Worm (Caenorhabditis elegans) whole organism, young adult: Measurements from ENCODE around the gene srd-32.

Experiments used
- F10E7.11 ChIP-seq: sonication (generic microtip); optimal IDR thresholded peaks from 2 replicates; lab custom pipeline; 2017; ENCODE audit warnings: mild to moderate bottlenecking, missing genetic modification characterization, moderate library complexity, missing compliant biosample characterization
- F33H1.4 ChIP-seq: fragments of 200-800 bp; sonication (Bioruptor generic); IDR thresholded peaks from 2 replicates; pipeline ENCODE4 v1.3.6; 2022; ENCODE audit warnings: missing genetic modification reagents, missing genetic modification characterization, missing compliant biosample characterization
- F49E8.2 ChIP-seq: sonication (generic microtip); optimal IDR thresholded peaks from 3 replicates; lab custom pipeline; 2017; ENCODE audit warnings: missing genetic modification characterization, mild to moderate bottlenecking, missing compliant biosample characterization, antibody characterized with exemption, moderate library complexity; ENCODE audit not compliant: insufficient read depth
- F57A8.1 ChIP-seq: fragments of 200-800 bp; sonication (Bioruptor generic); optimal IDR thresholded peaks from 2 replicates; lab custom pipeline; 2018; ENCODE audit warnings: mild to moderate bottlenecking, missing genetic modification characterization, moderate library complexity, missing compliant biosample characterization
- T07F8.4 ChIP-seq: sonication (generic microtip); optimal IDR thresholded peaks from 2 replicates; lab custom pipeline; 2016; ENCODE audit warnings: mild to moderate bottlenecking, missing genetic modification characterization, moderate library complexity, missing compliant biosample characterization
- Y53F4B.3 ChIP-seq: fragments of 200-800 bp; sonication (Bioruptor generic); IDR thresholded peaks from 2 replicates; pipeline ENCODE4 v1.3.6; 2022; ENCODE audit warnings: missing genetic modification reagents, missing genetic modification characterization, missing compliant biosample characterization
- Y79H2A.3 ChIP-seq: fragments of 200-800 bp; sonication (Bioruptor generic); conservative IDR thresholded peaks from 2 replicates; pipeline ENCODE4 v1.3.6; 2022; ENCODE audit warnings: missing genetic modification reagents, missing genetic modification characterization, missing compliant biosample characterization
- Y95B8A.8 ChIP-seq: fragments of 200-800 bp; sonication (Bioruptor generic); IDR thresholded peaks from 2 replicates; pipeline ENCODE4 v1.3.6; 2022; ENCODE audit warnings: missing genetic modification reagents, missing genetic modification characterization, missing compliant biosample characterization
- akir-1 ChIP-seq: fragments of 200-800 bp; sonication (Bioruptor generic); optimal IDR thresholded peaks from 2 replicates; lab custom pipeline; 2018; ENCODE audit warnings: mild to moderate bottlenecking, missing genetic modification characterization, moderate library complexity, missing compliant biosample characterization
- aptf-3 ChIP-seq: fragments of 200-800 bp; sonication (Bioruptor generic); IDR thresholded peaks from 2 replicates; pipeline ENCODE4 v1.3.6; 2022; ENCODE audit warnings: missing genetic modification characterization, missing compliant biosample characterization
- attf-5 ChIP-seq: fragments of 200-800 bp; sonication (Bioruptor generic); optimal IDR thresholded peaks from 2 replicates; lab custom pipeline; 2018; ENCODE audit warnings: mild to moderate bottlenecking, missing genetic modification characterization, missing compliant biosample characterization
- attf-6 ChIP-seq: fragments of 200-800 bp; sonication (Bioruptor generic); IDR thresholded peaks from 2 replicates; pipeline ENCODE4 v1.3.6; 2022; ENCODE audit warnings: missing genetic modification reagents, missing genetic modification characterization, missing compliant biosample characterization
- bed-1 ChIP-seq: fragments of 200-800 bp; sonication (Bioruptor generic); IDR thresholded peaks from 2 replicates; pipeline ENCODE4 v1.3.6; 2022; ENCODE audit warnings: missing genetic modification reagents, missing genetic modification characterization, missing compliant biosample characterization
- cebp-1 ChIP-seq, 2 experiments: fragments of 200-800 bp in 1 of 2; sonication (Bioruptor generic) in 1 of 2; sonication (generic microtip) in 1 of 2; IDR thresholded peaks in 1 of 2; optimal IDR thresholded peaks in 1 of 2; 2 replicates each; pipeline versions ENCODE4 v1.3.6 to Lab custom; 2017 to 2022; ENCODE audit warnings: missing compliant biosample characterization in 2 of 2, missing genetic modification characterization in 2 of 2, mild to moderate bottlenecking in 1 of 2, missing genetic modification reagents in 1 of 2, moderate library complexity in 1 of 2
- dox-1 ChIP-seq: fragments of 200-800 bp; sonication (Bioruptor generic); IDR thresholded peaks from 2 replicates; pipeline ENCODE4 v1.3.6; 2022; ENCODE audit warnings: missing genetic modification reagents, missing genetic modification characterization, missing compliant biosample characterization
- fkh-3 ChIP-seq: sonication (generic microtip); optimal IDR thresholded peaks from 2 replicates; lab custom pipeline; 2016; ENCODE audit warnings: mild to moderate bottlenecking, missing genetic modification characterization, missing compliant biosample characterization
- hlh-26 ChIP-seq: fragments of 200-800 bp; sonication (Bioruptor generic); conservative IDR thresholded peaks from 2 replicates; pipeline ENCODE4 v1.3.6; 2022; ENCODE audit warnings: missing genetic modification reagents, missing genetic modification characterization, missing compliant biosample characterization
- hmg-1.2 ChIP-seq: fragments of 200-800 bp; sonication (Bioruptor generic); IDR thresholded peaks from 2 replicates; pipeline ENCODE4 v1.3.6; 2022; ENCODE audit warnings: missing genetic modification reagents, missing genetic modification characterization, missing compliant biosample characterization
- hrde-1 ChIP-seq: sonication (generic microtip); optimal IDR thresholded peaks from 2 replicates; lab custom pipeline; 2016; ENCODE audit warnings: missing genetic modification characterization, mild to moderate bottlenecking, missing compliant biosample characterization, moderate library complexity, missing genotype, missing genetic modification reagents, borderline replicate concordance
- lin-54 ChIP-seq: fragments of 200-800 bp; sonication (Bioruptor generic); optimal IDR thresholded peaks from 2 replicates; lab custom pipeline; 2018; ENCODE audit warnings: mild to moderate bottlenecking, missing genetic modification characterization, missing compliant biosample characterization
- lsl-1 ChIP-seq: fragments of 200-800 bp; sonication (Bioruptor generic); optimal IDR thresholded peaks from 2 replicates; lab custom pipeline; 2018; ENCODE audit warnings: mild to moderate bottlenecking, missing genetic modification characterization, moderate library complexity, missing compliant biosample characterization
- lsy-27 ChIP-seq: sonication (generic microtip); optimal IDR thresholded peaks from 2 replicates; lab custom pipeline; 2017; ENCODE audit warnings: missing genetic modification characterization, mild to moderate bottlenecking, missing compliant biosample characterization, antibody characterized with exemption, missing genotype, borderline replicate concordance; ENCODE audit not compliant: insufficient read depth
- madf-8 ChIP-seq: fragments of 200-800 bp; sonication (Bioruptor generic); conservative IDR thresholded peaks from 2 replicates; pipeline ENCODE4 v1.3.6; 2022; ENCODE audit warnings: missing genetic modification reagents, missing genetic modification characterization, missing compliant biosample characterization
- mcd-1 ChIP-seq: fragments of 200-800 bp; sonication (Bioruptor generic); IDR thresholded peaks from 2 replicates; pipeline ENCODE4 v1.3.6; 2022; ENCODE audit warnings: missing genetic modification reagents, missing genetic modification characterization, missing compliant biosample characterization
- nhr-27 ChIP-seq: fragments of 200-800 bp; sonication (Bioruptor generic); optimal IDR thresholded peaks from 2 replicates; lab custom pipeline; 2018; ENCODE audit warnings: mild to moderate bottlenecking, missing genetic modification characterization, moderate library complexity, missing compliant biosample characterization
- nhr-80 ChIP-seq: sonication (generic microtip); optimal IDR thresholded peaks from 2 replicates; lab custom pipeline; 2016; ENCODE audit warnings: missing genetic modification characterization, missing compliant biosample characterization
- pbrm-1 ChIP-seq: fragments of 200-800 bp; sonication (Bioruptor generic); IDR thresholded peaks from 2 replicates; pipeline ENCODE4 v1.3.6; 2022; ENCODE audit warnings: missing genetic modification reagents, missing genetic modification characterization, missing compliant biosample characterization
- pha-4 ChIP-seq: fragments of 150-350 bp; sonication (generic microtip); optimal IDR thresholded peaks from 2 replicates; lab custom pipeline; 2014; ENCODE audit warnings: missing biosample characterization, missing genetic modification reagents, missing genetic modification characterization
- sea-2 ChIP-seq: fragments of 200-800 bp; sonication (Bioruptor generic); IDR thresholded peaks from 2 replicates; pipeline ENCODE4 v1.3.6; 2022; ENCODE audit warnings: missing genetic modification characterization, missing compliant biosample characterization
- snpc-1.3 ChIP-seq: sonication (generic microtip); optimal IDR thresholded peaks from 2 replicates; lab custom pipeline; 2017; ENCODE audit warnings: missing genetic modification characterization, mild to moderate bottlenecking, missing compliant biosample characterization, antibody characterized with exemption, moderate library complexity, missing genotype, missing genetic modification reagents; ENCODE audit not compliant: insufficient read depth
- somi-1 ChIP-seq: fragments of 200-800 bp; sonication (Bioruptor generic); optimal IDR thresholded peaks from 2 replicates; lab custom pipeline; 2018; ENCODE audit warnings: mild to moderate bottlenecking, missing genetic modification characterization, missing compliant biosample characterization
- tbx-9 ChIP-seq: sonication (generic microtip); optimal IDR thresholded peaks from 2 replicates; lab custom pipeline; 2016; ENCODE audit warnings: borderline replicate concordance, missing genetic modification characterization, inconsistent platforms, missing compliant biosample characterization
- ztf-28 ChIP-seq: fragments of 200-800 bp; sonication (Bioruptor generic); IDR thresholded peaks from 2 replicates; pipeline ENCODE4 v1.3.6; 2022; ENCODE audit warnings: missing genetic modification reagents, missing genetic modification characterization, missing compliant biosample characterization

Gene srd-32

ce11 chrV:4881377-4881776 is 15.9 kb downstream of the srd-32 start, which contains the start of gene str-32:
Gene str-32 (minus strand): TSS chrV:4881477.
- no peak for TF ChIP-seq snpc-1.3
- TF ChIP-seq aptf-3 (GFP tag; lab: Robert Waterston, UW), result no peak
- TF ChIP-seq lsl-1 (GFP tag; lab: Kevin White, UChicago), result no peak
- TF ChIP-seq Y95B8A.8, result no peak
- no peak for TF ChIP-seq F33H1.4 (GFP tag; lab: Robert Waterston, UW)
- no peak for TF ChIP-seq lin-54 (GFP tag; lab: Kevin White, UChicago)
- no peak for TF ChIP-seq lsy-27
- no peak for TF ChIP-seq hrde-1
- no peak for TF ChIP-seq T07F8.4 (tag; lab: Kevin White, UChicago)
- no peak for TF ChIP-seq attf-6
- no peak for TF ChIP-seq nhr-27 (tag; lab: Kevin White, UChicago)
- no peak for TF ChIP-seq bed-1 (GFP tag; lab: Robert Waterston, UW)
- TF ChIP-seq pbrm-1 (GFP tag; lab: Robert Waterston, UW), result no peak
- no peak for TF ChIP-seq hmg-1.2 (GFP tag; lab: Robert Waterston, UW)
- TF ChIP-seq mcd-1 (GFP tag; lab: Robert Waterston, UW), result no peak
- no peak for TF ChIP-seq pha-4 (tag; lab: Kevin White, UChicago)
- no peak for TF ChIP-seq dox-1 (GFP tag; lab: Robert Waterston, UW)
- TF ChIP-seq fkh-3 (tag; lab: Kevin White, UChicago), result no peak
- TF ChIP-seq cebp-1 (GFP tag; IDR thresholded peaks at IDR 0.05; lab: Robert Waterston, UW), result no peak
- no peak for TF ChIP-seq cebp-1 (tag; optimal IDR thresholded peaks at IDR 0.05; lab: Kevin White, UChicago)
- TF ChIP-seq, all 124 proteins: peak for 0

ce11 chrV:4884490-4884889 is 19.0 kb downstream of the srd-32 start, which contains the start of gene T19H12.12:
Gene T19H12.12 (plus strand): TSS chrV:4884790.
- TF ChIP-seq Y53F4B.3 (GFP tag; lab: Robert Waterston, UW), result no peak
- TF ChIP-seq tbx-9 (tag; lab: Kevin White, UChicago), result no peak
- TF ChIP-seq hlh-26 (GFP tag; lab: Robert Waterston, UW), result no peak
- TF ChIP-seq attf-5 (GFP tag; lab: Kevin White, UChicago), result no peak
- TF ChIP-seq madf-8 (GFP tag; lab: Robert Waterston, UW), result no peak
- TF ChIP-seq F57A8.1, result no peak
- no peak for TF ChIP-seq Y79H2A.3 (GFP tag; lab: Robert Waterston, UW)
- TF ChIP-seq akir-1 (GFP tag; lab: Kevin White, UChicago), result no peak
- TF ChIP-seq ztf-28 (GFP tag; lab: Robert Waterston, UW), result no peak
- TF ChIP-seq sea-2, result no peak
- TF ChIP-seq T07F8.4 (tag; lab: Kevin White, UChicago), result no peak
- TF ChIP-seq, all 124 proteins: peak for 0

DNA sequence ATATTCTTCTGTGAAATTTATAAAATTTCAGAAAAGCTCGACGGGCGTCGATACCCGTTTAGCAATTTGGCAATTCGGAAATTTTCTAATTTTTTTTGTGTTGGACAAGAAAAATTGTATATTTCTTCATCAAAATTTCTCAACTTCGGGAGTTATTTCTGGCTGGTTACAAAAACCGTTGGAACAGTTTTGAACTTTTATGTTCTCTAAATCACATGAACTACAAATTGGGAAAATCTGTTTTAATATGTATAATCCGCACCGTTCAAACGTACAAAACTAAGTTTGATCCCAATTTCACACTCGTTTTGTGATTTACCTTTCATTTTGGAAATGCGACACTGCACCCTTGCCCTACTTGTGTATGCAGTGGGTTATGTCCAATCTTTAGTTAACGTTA is 19.9 kb downstream of the srd-32 start, which contains the start of gene T19H12.3:
Gene T19H12.3 (plus strand): TSS at position 301 of the 400 bp plus-strand sequence.
- TF ChIP-seq F57A8.1, result no peak
- no peak for TF ChIP-seq F10E7.11 (tag; lab: Kevin White, UChicago)
- no peak for TF ChIP-seq somi-1 (GFP tag; lab: Kevin White, UChicago)

DNA sequence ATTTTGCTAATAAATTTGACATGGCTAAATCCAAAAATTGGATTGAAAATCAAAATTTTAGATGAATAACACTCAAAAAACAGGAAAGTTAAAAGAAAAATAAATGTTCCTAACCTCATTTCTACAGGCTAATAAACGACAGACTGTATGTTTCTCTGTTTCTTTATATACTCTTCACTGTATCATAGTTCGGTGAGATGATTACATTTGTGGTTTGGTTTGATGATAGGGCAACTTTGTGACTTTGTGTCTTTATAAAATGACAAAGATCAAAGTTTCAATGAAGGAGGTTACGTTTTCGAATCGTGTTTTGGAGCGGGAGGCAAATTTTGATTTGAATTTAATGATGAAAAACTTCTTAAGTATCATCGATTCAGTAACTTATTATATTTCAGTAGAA is 24.0 kb downstream of the srd-32 start, which contains the start of gene ugt-12:
Gene ugt-12 (minus strand): TSS at position 153 of the 400 bp plus-strand sequence.
- TF ChIP-seq F49E8.2 (tag; lab: Kevin White, UChicago) (no peak), nhr-80 (tag; lab: Kevin White, UChicago) (peak; percentile 71)
